Worm (Caenorhabditis elegans) whole organism, L3 larva: ENCODE measurements around the gene C18D11.1.

Source experiments
- R02D3.7 ChIP-seq: fragments of 150-350 bp; optimal IDR thresholded peaks from 2 replicates; lab custom pipeline; 2014; ENCODE audit warnings: missing biosample characterization, missing genetic modification characterization
- ZK546.5 ChIP-seq: sonication (generic microtip); optimal IDR thresholded peaks from 2 replicates; lab custom pipeline; 2017; ENCODE audit warnings: missing biosample characterization, missing genetic modification characterization
- aly-2 ChIP-seq: fragments of 150-350 bp; optimal IDR thresholded peaks from 2 replicates; lab custom pipeline; 2014; ENCODE audit warnings: missing biosample characterization, missing genetic modification characterization
- ama-1 ChIP-seq: fragments of 150-350 bp; optimal IDR thresholded peaks from 2 replicates; lab custom pipeline; 2018
- ceh-16 ChIP-seq: sonication (generic microtip); optimal IDR thresholded peaks from 2 replicates; lab custom pipeline; 2017; ENCODE audit warnings: missing biosample characterization, missing genetic modification characterization
- ceh-28 ChIP-seq: fragments of 150-350 bp; optimal IDR thresholded peaks from 2 replicates; lab custom pipeline; 2014; ENCODE audit warnings: missing biosample characterization, missing genetic modification reagents, missing genetic modification characterization
- ceh-82 ChIP-seq: fragments of 150-350 bp; optimal IDR thresholded peaks from 2 replicates; lab custom pipeline; 2014; ENCODE audit warnings: missing biosample characterization, missing genetic modification characterization
- ceh-9 ChIP-seq: sonication (generic microtip); optimal IDR thresholded peaks from 2 replicates; lab custom pipeline; 2018; ENCODE audit warnings: missing biosample characterization, missing genetic modification characterization
- daf-12 ChIP-seq: fragments of 150-350 bp; optimal IDR thresholded peaks from 2 replicates; lab custom pipeline; 2014; ENCODE audit warnings: missing biosample characterization, missing genetic modification reagents, missing genetic modification characterization
- egl-27 ChIP-seq: sonication (generic microtip); optimal IDR thresholded peaks from 4 replicates; lab custom pipeline; 2017; ENCODE audit warnings: missing biosample characterization, missing genetic modification reagents, missing genetic modification characterization
- elt-1 ChIP-seq: fragments of 150-350 bp; optimal IDR thresholded peaks from 2 replicates; lab custom pipeline; 2014; ENCODE audit warnings: missing biosample characterization, missing genetic modification characterization
- elt-2 ChIP-seq: sonication (generic microtip); optimal IDR thresholded peaks from 2 replicates; lab custom pipeline; 2016; ENCODE audit warnings: missing genetic modification reagents, mild to moderate bottlenecking, missing genetic modification characterization, missing compliant biosample characterization
- eor-1 ChIP-seq, 2 experiments: fragments of 150-350 bp; optimal IDR thresholded peaks; 2 replicates each; lab custom pipeline; 2014 to 2018; ENCODE audit warnings: missing biosample characterization in 2 of 2, missing genetic modification characterization in 2 of 2
- fkh-10 ChIP-seq: sonication (generic microtip); optimal IDR thresholded peaks from 2 replicates; lab custom pipeline; 2017; ENCODE audit warnings: missing biosample characterization, missing genetic modification reagents, missing genetic modification characterization
- fos-1 ChIP-seq: fragments of 150-350 bp; optimal IDR thresholded peaks from 2 replicates; lab custom pipeline; 2014; ENCODE audit warnings: missing biosample characterization, missing genetic modification characterization
- hmg-11 ChIP-seq: sonication (generic microtip); optimal IDR thresholded peaks from 2 replicates; lab custom pipeline; 2016; ENCODE audit warnings: missing genetic modification characterization, missing compliant biosample characterization
- jun-1 ChIP-seq: fragments of 150-350 bp; optimal IDR thresholded peaks from 2 replicates; lab custom pipeline; 2014; ENCODE audit warnings: missing biosample characterization, missing genetic modification reagents, missing genetic modification characterization
- lin-39 ChIP-seq: fragments of 150-350 bp; optimal IDR thresholded peaks from 2 replicates; lab custom pipeline; 2018; ENCODE audit warnings: missing biosample characterization, missing genetic modification reagents, missing genetic modification characterization
- mdl-1 ChIP-seq: fragments of 150-350 bp; optimal IDR thresholded peaks from 2 replicates; lab custom pipeline; 2014; ENCODE audit warnings: missing biosample characterization, missing genetic modification characterization
- nfya-1 ChIP-seq: sonication (generic microtip); optimal IDR thresholded peaks from 2 replicates; lab custom pipeline; 2017; ENCODE audit warnings: missing genetic modification characterization, mild to moderate bottlenecking, missing compliant biosample characterization, antibody characterized with exemption, moderate library complexity; ENCODE audit not compliant: insufficient read depth
- nhr-11 ChIP-seq: fragments of 150-350 bp; optimal IDR thresholded peaks from 2 replicates; lab custom pipeline; 2014; ENCODE audit warnings: missing biosample characterization, missing genetic modification characterization
- nhr-12 ChIP-seq: fragments of 150-350 bp; optimal IDR thresholded peaks from 2 replicates; lab custom pipeline; 2014; ENCODE audit warnings: missing biosample characterization, missing genetic modification characterization
- nhr-23 ChIP-seq: fragments of 150-350 bp; optimal IDR thresholded peaks from 2 replicates; lab custom pipeline; 2014; ENCODE audit warnings: missing biosample characterization, missing genetic modification reagents, missing genetic modification characterization
- nhr-237 ChIP-seq: fragments of 150-350 bp; optimal IDR thresholded peaks from 2 replicates; lab custom pipeline; 2014; ENCODE audit warnings: missing biosample characterization, missing genetic modification characterization
- nhr-25 ChIP-seq: sonication (generic microtip); optimal IDR thresholded peaks from 2 replicates; lab custom pipeline; 2017; ENCODE audit warnings: missing biosample characterization, missing genetic modification characterization
- nhr-28 ChIP-seq: fragments of 150-350 bp; optimal IDR thresholded peaks from 2 replicates; lab custom pipeline; 2014; ENCODE audit warnings: missing biosample characterization, missing genetic modification characterization
- nhr-43 ChIP-seq: sonication (generic microtip); optimal IDR thresholded peaks from 2 replicates; lab custom pipeline; 2016; ENCODE audit warnings: mild to moderate bottlenecking, missing genetic modification characterization, missing compliant biosample characterization; ENCODE audit not compliant: poor library complexity, severe bottlenecking
- nhr-76 ChIP-seq: fragments of 150-350 bp; sonication (generic microtip); optimal IDR thresholded peaks from 5 replicates; lab custom pipeline; 2014; ENCODE audit warnings: missing biosample characterization, missing genetic modification characterization
- nhr-77 ChIP-seq: fragments of 150-350 bp; optimal IDR thresholded peaks from 2 replicates; lab custom pipeline; 2014; ENCODE audit warnings: missing biosample characterization, missing genetic modification characterization
- pha-4 ChIP-seq: fragments of 150-350 bp; optimal IDR thresholded peaks from 2 replicates; lab custom pipeline; 2014; ENCODE audit warnings: missing biosample characterization, missing genetic modification reagents, missing genetic modification characterization
- pqm-1 ChIP-seq: fragments of 150-350 bp; optimal IDR thresholded peaks from 2 replicates; lab custom pipeline; 2017; ENCODE audit warnings: missing biosample characterization, missing genetic modification characterization, inconsistent platforms
- skn-1 ChIP-seq: fragments of 150-350 bp; optimal IDR thresholded peaks from 2 replicates; lab custom pipeline; 2014; ENCODE audit warnings: missing biosample characterization, missing genetic modification characterization
- snpc-4 ChIP-seq: fragments of 150-350 bp; optimal IDR thresholded peaks from 2 replicates; lab custom pipeline; 2014; ENCODE audit warnings: missing biosample characterization, missing genetic modification characterization
- tbx-2 ChIP-seq: sonication (generic microtip); optimal IDR thresholded peaks from 2 replicates; lab custom pipeline; 2016; ENCODE audit warnings: mild to moderate bottlenecking, missing genetic modification characterization, missing compliant biosample characterization
- unc-39 ChIP-seq: sonication (generic microtip); optimal IDR thresholded peaks from 4 replicates; lab custom pipeline; 2017; ENCODE audit warnings: missing biosample characterization, missing genetic modification characterization
- zag-1 ChIP-seq: fragments of 150-350 bp; optimal IDR thresholded peaks from 2 replicates; lab custom pipeline; 2014; ENCODE audit warnings: missing biosample characterization, missing genetic modification characterization
- ztf-4 ChIP-seq: fragments of 150-350 bp; optimal IDR thresholded peaks from 2 replicates; lab custom pipeline; 2014; ENCODE audit warnings: missing biosample characterization, missing genetic modification characterization

Gene C18D11.1

ce11 chrIII:11811839-11812238, 4.5 kb upstream of the C18D11.1 start:
- TF ChIP-seq nhr-25 (tag; lab: Kevin White, UChicago) (peak; percentile 65), nhr-43 (tag; lab: Kevin White, UChicago) (peak; percentile 65), ZK546.5 (tag; lab: Kevin White, UChicago) (no peak), tbx-2 (tag; lab: Kevin White, UChicago) (no peak), nhr-23 (peak; percentile 52), nfya-1 (tag; lab: Kevin White, UChicago) (peak; percentile 0), pqm-1 (no peak), elt-2 (tag; lab: Kevin White, UChicago) (no peak), snpc-4 (no peak), nhr-28 (no peak), hmg-11 (peak; percentile 1), ceh-9 (no peak)

DNA sequence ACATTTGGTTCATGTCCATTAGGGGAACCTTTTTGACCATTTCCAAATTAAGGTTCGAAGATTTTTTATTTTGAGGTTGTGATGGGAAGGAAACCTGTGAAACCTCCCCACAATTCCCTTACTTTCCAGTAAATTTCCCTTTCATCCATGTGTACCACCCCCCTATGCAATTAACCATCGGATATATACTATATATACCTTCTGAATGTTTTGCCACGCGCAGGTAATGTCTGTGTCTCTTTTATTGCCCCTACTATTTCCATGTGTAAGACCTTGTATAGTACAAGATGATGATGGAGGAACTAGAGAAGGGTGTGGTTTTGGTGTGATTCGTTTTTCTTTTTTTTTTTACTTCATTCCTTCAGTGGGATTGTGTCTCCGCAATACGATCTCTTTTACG, 1.7 kb upstream of the C18D11.1 start:
- no peak for TF ChIP-seq skn-1 (tag; lab: Kevin White, UChicago)
- no peak for TF ChIP-seq elt-2 (tag; lab: Kevin White, UChicago)
- TF ChIP-seq nhr-43 (tag; lab: Kevin White, UChicago): no peak
- TF ChIP-seq pqm-1: no peak
- TF ChIP-seq ztf-4: no peak
- no peak for TF ChIP-seq egl-27 (tag; lab: Kevin White, UChicago)
- peak; percentile 45 for TF ChIP-seq nhr-25 (tag; lab: Kevin White, UChicago)
- TF ChIP-seq ceh-28: no peak
- no peak for TF ChIP-seq nhr-12 (tag; lab: Kevin White, UChicago)
- no peak for TF ChIP-seq R02D3.7 (tag; lab: Kevin White, UChicago)
- no peak for TF ChIP-seq fos-1 (tag; lab: Kevin White, UChicago)
- TF ChIP-seq nhr-23: peak; percentile 20
- TF ChIP-seq eor-1 (tag; optimal IDR thresholded peaks at IDR 0.05; lab: Kevin White, UChicago): no peak
- no peak for TF ChIP-seq ceh-82
- no peak for TF ChIP-seq snpc-4
- TF ChIP-seq mdl-1 (tag; lab: Kevin White, UChicago): no peak
- TF ChIP-seq lin-39: no peak

DNA sequence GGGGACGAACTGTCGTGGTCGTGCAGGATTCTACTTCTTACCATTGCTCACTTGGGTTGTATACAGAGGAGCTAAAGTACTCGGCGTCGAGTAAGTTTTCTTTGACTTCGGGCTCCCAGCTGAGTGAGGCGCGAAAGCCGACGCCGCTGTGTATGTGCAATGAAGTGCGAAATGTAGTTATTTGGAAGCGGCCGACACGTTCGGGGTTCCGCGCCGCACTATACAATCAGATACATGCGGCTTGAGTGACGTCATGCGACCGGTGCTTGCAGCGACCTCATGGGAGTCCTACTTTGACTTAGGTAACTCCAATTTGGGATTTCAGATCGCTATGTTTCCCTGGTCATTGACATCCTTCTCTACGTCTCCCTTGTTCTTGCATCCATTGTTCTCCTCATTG, 1.5 kb downstream of the C18D11.1 start:
- peak; percentile 61 for TF ChIP-seq snpc-4
- no peak for TF ChIP-seq daf-12 (tag; lab: Kevin White, UChicago)
- TF ChIP-seq eor-1 (tag; optimal IDR thresholded peaks at IDR 0.05; lab: Kevin White, UChicago): no peak
- no peak for TF ChIP-seq nhr-43 (tag; lab: Kevin White, UChicago)
- TF ChIP-seq nhr-11 (tag; lab: Kevin White, UChicago): no peak

DNA sequence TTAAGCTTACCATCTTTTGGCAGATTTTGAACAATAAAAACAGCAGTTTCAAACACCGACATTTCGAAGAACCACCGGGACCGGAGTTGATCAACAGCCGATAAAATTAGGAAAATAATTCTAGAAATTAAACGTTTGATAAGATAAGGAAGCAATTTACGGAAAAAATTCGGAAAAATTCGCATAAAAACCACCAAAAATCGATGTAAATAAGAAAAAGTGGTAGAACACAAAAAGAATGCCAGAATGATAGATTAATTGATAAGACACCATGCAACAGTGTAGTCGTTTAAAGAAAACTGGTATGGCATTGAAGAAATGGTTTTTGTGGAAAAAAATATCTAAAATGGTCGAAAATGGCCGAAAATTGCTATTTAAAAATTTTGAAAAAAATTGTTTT, 6.0 kb downstream of the C18D11.1 start, which contains the start of gene maa-1:
Gene maa-1, minus strand, starts transcription at position 120 of the 400 bp plus-strand sequence.
- no peak for TF ChIP-seq fkh-10 (GFP tag; lab: Kevin White, UChicago)
- no peak for TF ChIP-seq unc-39 (tag; lab: Kevin White, UChicago)
- no peak for TF ChIP-seq nhr-76 (tag; lab: Kevin White, UChicago)
- TF ChIP-seq nhr-43 (tag; lab: Kevin White, UChicago): no peak
- TF ChIP-seq elt-1 (tag; lab: Kevin White, UChicago): no peak
- no peak for TF ChIP-seq aly-2 (tag; lab: Kevin White, UChicago)
- no peak for TF ChIP-seq lin-39
- no peak for TF ChIP-seq ZK546.5 (tag; lab: Kevin White, UChicago)
- no peak for TF ChIP-seq R02D3.7 (tag; lab: Kevin White, UChicago)
- TF ChIP-seq pha-4 (tag; lab: Kevin White, UChicago): peak; percentile 68
- TF ChIP-seq pqm-1: peak; percentile 78
- no peak for TF ChIP-seq jun-1 (tag; lab: Kevin White, UChicago)
- TF ChIP-seq tbx-2 (tag; lab: Kevin White, UChicago): no peak
- no peak for TF ChIP-seq nhr-237 (tag; lab: Kevin White, UChicago)
- TF ChIP-seq ceh-82: no peak
- no peak for TF ChIP-seq ama-1 (lab: Kevin White, UChicago)
- TF ChIP-seq ceh-16 (tag; lab: Kevin White, UChicago): no peak
- TF ChIP-seq nfya-1 (tag; lab: Kevin White, UChicago): no peak
- TF ChIP-seq ceh-9: no peak
- TF ChIP-seq ztf-4: no peak
- TF ChIP-seq nhr-77 (tag; lab: Kevin White, UChicago): no peak
- TF ChIP-seq eor-1 (tag; optimal IDR thresholded peaks at IDR 0.05; lab: Kevin White, UChicago): no peak
- peak; percentile 7 for TF ChIP-seq ceh-28
- peak; percentile 89 for TF ChIP-seq elt-2 (tag; lab: Kevin White, UChicago)
- no peak for TF ChIP-seq zag-1
